Worm (Caenorhabditis elegans): ENCODE measurements around the gene C14C10.5.

C14C10.5 gene

DNA sequence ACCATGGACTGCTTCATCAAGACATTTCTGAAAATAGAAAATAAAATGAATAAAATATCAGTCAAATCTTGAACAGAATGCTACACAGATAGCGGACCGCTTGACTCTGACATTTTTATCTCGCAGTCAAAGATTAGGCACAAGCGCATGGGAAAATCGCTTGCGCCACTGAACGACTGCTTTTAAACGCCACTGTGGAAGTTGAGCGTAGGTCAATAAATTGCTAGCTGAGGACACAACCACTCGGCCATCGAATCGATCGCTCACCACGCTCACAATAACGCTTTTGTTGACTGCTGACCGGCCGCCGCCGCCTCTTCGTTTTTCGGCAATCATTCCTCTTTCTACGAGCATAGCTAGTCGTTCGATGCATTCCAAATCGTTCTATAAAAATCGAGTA lies 3.2 kb upstream of the C14C10.5 start (continued):
- no peak for TF ChIP-seq lin-29 (GFP tag; IDR thresholded peaks at IDR 0.05)
- no peak for TF ChIP-seq jun-1 (tag; optimal IDR thresholded peaks at IDR 0.05)
- TF ChIP-seq daf-12 (tag; optimal IDR thresholded peaks at IDR 0.05): no peak
- no peak; the same call in 1 of the 2 replicates for TF ChIP-seq zfp-3 (GFP tag; conservative IDR thresholded peaks at IDR 0.05)
- TF ChIP-seq tag-97 (GFP tag; IDR thresholded peaks at IDR 0.05): no peak
- TF ChIP-seq mes-2 (tag; optimal IDR thresholded peaks at IDR 0.05; ENCODE audit: poor library complexity, severe bottlenecking): peak; percentile 77
- TF ChIP-seq skn-1 (tag; optimal IDR thresholded peaks at IDR 0.05): no peak
- TF ChIP-seq ceh-28 (tag; optimal IDR thresholded peaks at IDR 0.05): no peak
- TF ChIP-seq F26F4.8 (GFP tag; conservative IDR thresholded peaks at IDR 0.05): no peak
- no peak for TF ChIP-seq pqm-1 (tag; optimal IDR thresholded peaks at IDR 0.05)
- no peak for TF ChIP-seq ces-1 (GFP tag; optimal IDR thresholded peaks at IDR 0.05)
- TF ChIP-seq vab-7 (GFP tag; IDR thresholded peaks at IDR 0.05): no peak; the same call in 1 of the 2 replicates
- no peak for TF ChIP-seq nhr-237 (tag; optimal IDR thresholded peaks at IDR 0.05)
- TF ChIP-seq mxl-2 (GFP tag; conservative IDR thresholded peaks at IDR 0.05): no peak
- TF ChIP-seq ceh-32 (tag; optimal IDR thresholded peaks at IDR 0.05; ENCODE audit: poor library complexity): no peak
- peak; percentile 53 for TF ChIP-seq rbr-2 (tag; optimal IDR thresholded peaks at IDR 0.05)
- TF ChIP-seq sdz-12 (GFP tag; optimal IDR thresholded peaks at IDR 0.05): no peak
- no peak for TF ChIP-seq arid-1 (GFP tag; conservative IDR thresholded peaks at IDR 0.05)
- TF ChIP-seq attf-4 (tag; optimal IDR thresholded peaks at IDR 0.05): no peak
- no peak for TF ChIP-seq lin-39 (tag; optimal IDR thresholded peaks at IDR 0.05)
- TF ChIP-seq zip-2 (tag; optimal IDR thresholded peaks at IDR 0.05): peak; percentile 54
- TF ChIP-seq ctbp-1 (GFP tag; IDR thresholded peaks at IDR 0.05): 0 out of 2 replicates have a peak, but pooled peaks have one; percentile 46

DNA sequence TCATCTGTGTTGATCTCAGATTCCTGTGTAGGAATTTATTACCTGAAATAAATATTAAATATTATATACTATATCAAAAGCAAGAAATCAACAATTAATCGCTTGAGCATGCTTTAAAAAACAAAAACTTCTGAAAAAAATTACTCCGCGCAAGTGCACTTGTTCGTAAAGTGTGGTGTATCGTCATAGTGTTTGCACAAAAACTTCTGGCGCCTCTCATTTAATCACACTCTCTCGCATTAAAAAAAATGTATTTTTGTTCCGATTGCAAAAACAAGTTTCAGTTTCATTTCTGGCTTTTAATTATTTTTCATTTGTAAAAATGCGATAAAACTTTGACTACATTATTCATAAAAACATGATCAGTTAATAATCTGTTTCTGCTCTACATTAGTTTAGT lies 882 bp upstream of the C14C10.5 start, which contains the start of the genes C14C10.10 and ril-2:
C14C10.10 (minus strand) TSS at position 19 of the 400 bp plus-strand sequence.
ril-2 (minus strand) TSS at position 48 of the 400 bp plus-strand sequence.
- TF ChIP-seq lsy-2 (tag; optimal IDR thresholded peaks at IDR 0.05): peak in 1 of 2 experiments; percentile 32
- peak; percentile 40 for TF ChIP-seq mes-2 (tag; optimal IDR thresholded peaks at IDR 0.05; ENCODE audit: poor library complexity, severe bottlenecking)
- no peak for TF ChIP-seq ceh-32 (tag; optimal IDR thresholded peaks at IDR 0.05; ENCODE audit: poor library complexity)

ce11 chrV:12601835-12602234 lies 1.8 kb downstream of the C14C10.5 start:
- TF ChIP-seq unc-62 (GFP tag; optimal IDR thresholded peaks at IDR 0.05 in 1 of 2) (peak in 1 of 2 experiments; percentile 84), unc-62 (tag; optimal IDR thresholded peaks at IDR 0.05) (no peak), pha-4 (GFP tag; IDR thresholded peaks at IDR 0.05) (no peak), pha-4 (tag; optimal IDR thresholded peaks at IDR 0.05) (no peak), aha-1 (tag) (peak; percentile 53)

DNA sequence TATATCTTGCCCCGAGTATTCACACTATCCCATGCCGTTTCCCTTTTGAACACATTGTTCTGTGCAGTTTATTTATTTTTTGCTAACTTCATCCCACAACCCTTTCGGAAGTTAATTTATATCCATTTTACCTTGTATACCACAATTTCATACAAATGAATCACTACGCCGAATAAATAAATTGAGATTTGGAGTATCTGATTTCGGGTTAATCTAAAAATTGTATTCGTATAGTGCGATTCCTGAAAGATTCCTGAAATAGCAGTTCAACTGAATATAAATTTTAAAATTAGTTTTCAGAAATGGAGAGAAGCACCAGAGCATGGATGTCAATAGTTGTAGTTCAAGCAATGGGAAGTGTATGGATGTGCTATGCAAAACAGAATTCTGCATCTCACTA lies 7.1 kb downstream of the C14C10.5 start, which contains the start of gene erg-28:
erg-28 (plus strand) TSS at position 301 of the 400 bp plus-strand sequence.
- no peak for TF ChIP-seq nhr-10 (tag; optimal IDR thresholded peaks at IDR 0.05)
- no peak for TF ChIP-seq snpc-4 (tag; optimal IDR thresholded peaks at IDR 0.05)
- no peak for TF ChIP-seq Y48G9A.11 (GFP tag; IDR thresholded peaks at IDR 0.05)
- no peak for TF ChIP-seq lin-15B (tag; optimal IDR thresholded peaks at IDR 0.05)
- TF ChIP-seq T26A8.4 (GFP tag; IDR thresholded peaks at IDR 0.05): no peak
- no peak for TF ChIP-seq F44E2.7 (GFP tag; IDR thresholded peaks at IDR 0.05)
- no peak for TF ChIP-seq jun-1 (tag; optimal IDR thresholded peaks at IDR 0.05)
- no peak for TF ChIP-seq ceh-82 (tag; optimal IDR thresholded peaks at IDR 0.05)
- no peak for TF ChIP-seq dve-1 (tag; optimal IDR thresholded peaks at IDR 0.05; ENCODE audit: insufficient read depth)

All from whole organism, L4 larva.